Fruit fly (Drosophila melanogaster) whole organism, wandering third instar larva: ENCODE data around the gene CG43999.

ENCODE experiments used
- CG32264 ChIP-seq: fragments of 200-800 bp; sonication (Bioruptor generic); optimal IDR thresholded peaks from 2 replicates; lab custom pipeline; 2016; ENCODE audit warnings: missing biosample characterization, missing genetic modification characterization
- Jra ChIP-seq: sonication (Bioruptor generic); optimal IDR thresholded peaks from 2 replicates; lab custom pipeline; 2016; ENCODE audit warnings: missing biosample characterization, missing genetic modification characterization
- Myc ChIP-seq: fragments of >200 bp; optimal IDR thresholded peaks from 2 replicates; lab custom pipeline; 2017
- N ChIP-seq: fragments of >200 bp; optimal IDR thresholded peaks from 2 replicates; lab custom pipeline; 2018; ENCODE audit warnings: missing biosample characterization, missing external identifiers, missing genetic modification characterization
- Vsx2 ChIP-seq: fragments of 200-300, 225-300 bp; sonication (Bioruptor generic); optimal IDR thresholded peaks from 2 replicates; lab custom pipeline; 2018; ENCODE audit warnings: missing biosample characterization, missing genetic modification characterization; ENCODE audit not compliant: partially characterized antibody
- brk ChIP-seq: fragments of 200-800 bp; sonication (Bioruptor generic); optimal IDR thresholded peaks from 2 replicates; lab custom pipeline; 2016; ENCODE audit warnings: missing biosample characterization, mild to moderate bottlenecking, missing genetic modification characterization
- foxo ChIP-seq, 2 experiments: fragments of 200-800 bp; sonication (Bioruptor generic); optimal IDR thresholded peaks; 2 replicates in 1 of 2; 3 replicates in 1 of 2; lab custom pipeline; 2016 to 2017; ENCODE audit warnings: missing biosample characterization in 2 of 2, missing genetic modification characterization in 2 of 2
- fru ChIP-seq: fragments of 200-800 bp; sonication (Bioruptor generic); optimal IDR thresholded peaks from 3 replicates; lab custom pipeline; 2016; ENCODE audit warnings: missing biosample characterization, mild to moderate bottlenecking, missing genetic modification characterization
- pan ChIP-seq: fragments of >200 bp; optimal IDR thresholded peaks from 2 replicates; lab custom pipeline; 2017
- psq ChIP-seq: fragments of 200-800 bp; sonication (Bioruptor generic); optimal IDR thresholded peaks from 3 replicates; lab custom pipeline; 2017; ENCODE audit warnings: missing biosample characterization, mild to moderate bottlenecking, missing genetic modification characterization, moderate library complexity
- usp ChIP-seq: fragments of >200 bp; optimal IDR thresholded peaks from 2 replicates; lab custom pipeline; 2017; ENCODE audit warnings: missing biosample characterization, missing genetic modification characterization

- TF ChIP-seq Myc (lab: Kevin White, UChicago) (no peak), CG32264 (GFP tag; lab: Kevin White, UChicago) (no peak), pan (lab: Kevin White, UChicago) (no peak), psq (GFP tag; lab: Kevin White, UChicago) (no peak), Vsx2 (GFP tag; lab: Kevin White, UChicago) (no peak), usp (no peak), brk (GFP tag; lab: Kevin White, UChicago) (no peak), Jra (GFP tag; lab: Kevin White, UChicago) (no peak), foxo (GFP tag; optimal IDR thresholded peaks at IDR 0.05; lab: Kevin White, UChicago) (no peak), N (no peak), fru (GFP tag; lab: Kevin White, UChicago) (no peak)
These were observed 18.4 kb downstream of the CG43999 start for dm6 chr3R:23910260-23910887.
